Worm (Caenorhabditis elegans) whole organism, L4 larva: Measurements from ENCODE around the gene F46H5.5.

Experiments
- F26F4.8 ChIP-seq: fragments of 200-800 bp; sonication (Bioruptor generic); conservative IDR thresholded peaks from 2 replicates; pipeline ENCODE4 v1.3.6; 2022; ENCODE audit warnings: missing genetic modification characterization, missing compliant biosample characterization
- F37D6.2 ChIP-seq: sonication (generic microtip); optimal IDR thresholded peaks from 2 replicates; lab custom pipeline; 2016; ENCODE audit warnings: mild to moderate bottlenecking, missing genetic modification characterization, missing compliant biosample characterization
- R02D3.7 ChIP-seq: fragments of 150-350 bp; sonication (generic microtip); optimal IDR thresholded peaks from 3 replicates; lab custom pipeline; 2014; ENCODE audit warnings: missing biosample characterization, missing genetic modification characterization
- Y5F2A.4 ChIP-seq: fragments of 200-800 bp; sonication (Bioruptor generic); optimal IDR thresholded peaks from 2 replicates; lab custom pipeline; 2018; ENCODE audit warnings: mild to moderate bottlenecking, missing genetic modification characterization, missing compliant biosample characterization
- aha-1 ChIP-seq: fragments of 150-350 bp; peaks from one replicate; lab custom pipeline; 2014; ENCODE audit warnings: missing biosample characterization, missing genetic modification characterization
- attf-4 ChIP-seq: sonication (generic microtip); optimal IDR thresholded peaks from 3 replicates; lab custom pipeline; 2017; ENCODE audit warnings: missing biosample characterization, missing genetic modification characterization
- ceh-20 ChIP-seq: fragments of 200-800 bp; sonication (Bioruptor generic); IDR thresholded peaks from 2 replicates; pipeline ENCODE4 v1.3.6; 2022; ENCODE audit warnings: missing genetic modification reagents, missing genetic modification characterization, missing compliant biosample characterization
- ceh-28 ChIP-seq: fragments of 150-350 bp; optimal IDR thresholded peaks from 2 replicates; lab custom pipeline; 2014; ENCODE audit warnings: missing biosample characterization, missing genetic modification reagents, missing genetic modification characterization
- daf-16 ChIP-seq, 3 experiments: sonication (generic microtip); optimal IDR thresholded peaks; 2 replicates each; lab custom pipeline; 2016 to 2017; ENCODE audit warnings: missing genetic modification characterization in 3 of 3, missing genetic modification reagents in 3 of 3, mild to moderate bottlenecking in 2 of 3, missing compliant biosample characterization in 2 of 3, missing biosample characterization in 1 of 3, moderate library complexity in 1 of 3
- daf-19 ChIP-seq: fragments of 200-800 bp; sonication (Bioruptor generic); conservative IDR thresholded peaks from 2 replicates; pipeline ENCODE4 v1.3.6; 2022; ENCODE audit warnings: missing genetic modification characterization, missing compliant biosample characterization
- daf-8 ChIP-seq: fragments of 200-800 bp; sonication (Bioruptor generic); IDR thresholded peaks from 2 replicates; pipeline ENCODE4 v1.3.6; 2022; ENCODE audit warnings: missing genetic modification characterization, missing compliant biosample characterization
- dmd-6 ChIP-seq: fragments of 200-800 bp; sonication (Bioruptor generic); IDR thresholded peaks from 2 replicates; pipeline ENCODE4 v1.3.6; 2022; ENCODE audit warnings: missing genetic modification reagents, missing genetic modification characterization, missing compliant biosample characterization
- dmd-8 ChIP-seq: fragments of 200-800 bp; sonication (Bioruptor generic); IDR thresholded peaks from 2 replicates; pipeline ENCODE4 v1.3.6; 2022; ENCODE audit warnings: missing genetic modification characterization, missing compliant biosample characterization
- dmd-9 ChIP-seq: fragments of 200-800 bp; sonication (Bioruptor generic); IDR thresholded peaks from 2 replicates; pipeline ENCODE4 v1.3.6; 2022; ENCODE audit warnings: missing genetic modification reagents, missing genetic modification characterization, missing compliant biosample characterization
- duxl-1 ChIP-seq: sonication (generic microtip); optimal IDR thresholded peaks from 2 replicates; lab custom pipeline; 2016; ENCODE audit warnings: mild to moderate bottlenecking, missing genetic modification characterization, moderate library complexity, missing compliant biosample characterization; ENCODE audit not compliant: poor library complexity
- dve-1 ChIP-seq: sonication (generic microtip); optimal IDR thresholded peaks from 2 replicates; lab custom pipeline; 2017; ENCODE audit warnings: antibody characterized with exemption, mild to moderate bottlenecking, missing genetic modification characterization, missing compliant biosample characterization; ENCODE audit not compliant: insufficient read depth
- egl-43 ChIP-seq: fragments of 200-800 bp; sonication (Bioruptor generic); IDR thresholded peaks from 2 replicates; pipeline ENCODE4 v1.3.6; 2022; ENCODE audit warnings: missing genetic modification reagents, missing genetic modification characterization, missing compliant biosample characterization
- fkh-10 ChIP-seq: fragments of 150-350 bp; optimal IDR thresholded peaks from 2 replicates; lab custom pipeline; 2014; ENCODE audit warnings: missing biosample characterization, missing genetic modification reagents, missing genetic modification characterization
- hif-1 ChIP-seq, 2 experiments: sonication (generic microtip); optimal IDR thresholded peaks; 2 replicates each; lab custom pipeline; 2016 to 2017; ENCODE audit warnings: missing compliant biosample characterization in 2 of 2, missing genetic modification characterization in 2 of 2, missing genetic modification reagents in 2 of 2, missing genotype in 2 of 2, mild to moderate bottlenecking in 1 of 2
- hlh-11 ChIP-seq: fragments of 200-800 bp; sonication (Bioruptor generic); optimal IDR thresholded peaks from 2 replicates; lab custom pipeline; 2018; ENCODE audit warnings: mild to moderate bottlenecking, missing genetic modification characterization, missing compliant biosample characterization
- hlh-30 ChIP-seq: sonication (generic microtip); optimal IDR thresholded peaks from 2 replicates; lab custom pipeline; 2017; ENCODE audit warnings: antibody characterized with exemption, mild to moderate bottlenecking, missing genetic modification characterization, missing compliant biosample characterization; ENCODE audit not compliant: insufficient read depth
- hmg-1.1 ChIP-seq: fragments of 200-800 bp; sonication (Bioruptor generic); IDR thresholded peaks from 2 replicates; pipeline ENCODE4 v1.3.6; 2022; ENCODE audit warnings: missing genetic modification reagents, missing genetic modification characterization, missing compliant biosample characterization
- lim-7 ChIP-seq: fragments of 200-800 bp; sonication (Bioruptor generic); IDR thresholded peaks from 2 replicates; pipeline ENCODE4 v1.3.6; 2022; ENCODE audit warnings: missing genetic modification characterization, missing compliant biosample characterization
- lin-13 ChIP-seq: fragments of 150-350 bp; optimal IDR thresholded peaks from 2 replicates; lab custom pipeline; 2014; ENCODE audit warnings: missing biosample characterization, missing genetic modification reagents, missing genetic modification characterization
- lin-38 ChIP-seq: fragments of 200-800 bp; sonication (Bioruptor generic); IDR thresholded peaks from 2 replicates; pipeline ENCODE4 v1.3.6; 2022; ENCODE audit warnings: missing genetic modification reagents, missing genetic modification characterization, missing compliant biosample characterization
- lin-39 ChIP-seq: fragments of 150-350 bp; optimal IDR thresholded peaks from 2 replicates; lab custom pipeline; 2014; ENCODE audit warnings: missing biosample characterization, missing genetic modification reagents, missing genetic modification characterization
- lsy-2 ChIP-seq, 2 experiments: fragments of 150-350 bp in 1 of 2; sonication (generic microtip) in 1 of 2; optimal IDR thresholded peaks; 2 replicates each; lab custom pipeline; 2014 to 2017; ENCODE audit warnings: missing biosample characterization in 2 of 2, missing genetic modification characterization in 2 of 2
- madf-5 ChIP-seq, 2 experiments: fragments of 200-800 bp; sonication (Bioruptor generic); IDR thresholded peaks; 2 replicates each; pipeline ENCODE4 v1.3.6; 2022; ENCODE audit warnings: missing compliant biosample characterization in 2 of 2, missing genetic modification characterization in 2 of 2
- mep-1 ChIP-seq: fragments of 150-350 bp; sonication (generic microtip); optimal IDR thresholded peaks from 3 replicates; lab custom pipeline; 2014; ENCODE audit warnings: missing biosample characterization, missing genetic modification characterization
- mes-2 ChIP-seq: sonication (generic microtip); optimal IDR thresholded peaks from 2 replicates; lab custom pipeline; 2016; ENCODE audit warnings: missing genotype, mild to moderate bottlenecking, missing genetic modification characterization, missing compliant biosample characterization; ENCODE audit not compliant: poor library complexity, severe bottlenecking
- mxl-3 ChIP-seq: fragments of 200-800 bp; sonication (Bioruptor generic); optimal IDR thresholded peaks from 2 replicates; lab custom pipeline; 2018; ENCODE audit warnings: mild to moderate bottlenecking, missing genetic modification characterization, missing compliant biosample characterization
- nhr-11 ChIP-seq: fragments of 150-350 bp; optimal IDR thresholded peaks from 2 replicates; lab custom pipeline; 2014; ENCODE audit warnings: missing biosample characterization, missing genetic modification characterization
- nhr-111 ChIP-seq: fragments of 200-800 bp; sonication (Bioruptor generic); optimal IDR thresholded peaks from 2 replicates; lab custom pipeline; 2018; ENCODE audit warnings: mild to moderate bottlenecking, missing genetic modification characterization, missing compliant biosample characterization
- nhr-25 ChIP-seq: sonication (generic microtip); optimal IDR thresholded peaks from 2 replicates; lab custom pipeline; 2017; ENCODE audit warnings: missing genetic modification characterization, mild to moderate bottlenecking, missing compliant biosample characterization, antibody characterized with exemption, moderate library complexity, borderline replicate concordance; ENCODE audit not compliant: insufficient read depth
- nhr-41 ChIP-seq: fragments of 200-800 bp; sonication (Bioruptor generic); IDR thresholded peaks from 2 replicates; pipeline ENCODE4 v1.3.6; 2022; ENCODE audit warnings: missing genetic modification reagents, missing genetic modification characterization, missing compliant biosample characterization
- nhr-48 ChIP-seq: sonication (generic microtip); optimal IDR thresholded peaks from 2 replicates; lab custom pipeline; 2016; ENCODE audit warnings: mild to moderate bottlenecking, missing genetic modification characterization, missing compliant biosample characterization
- pha-4 ChIP-seq, 2 experiments: fragments of 150-350 bp in 1 of 2; fragments of 200-800 bp in 1 of 2; sonication (Bioruptor generic) in 1 of 2; IDR thresholded peaks in 1 of 2; optimal IDR thresholded peaks in 1 of 2; 2 replicates each; pipeline versions ENCODE4 v1.3.6 to Lab custom; 2014 to 2022; ENCODE audit warnings: missing genetic modification characterization in 2 of 2, missing genetic modification reagents in 2 of 2, missing biosample characterization in 1 of 2, missing compliant biosample characterization in 1 of 2
- php-3 ChIP-seq: fragments of 200-800 bp; sonication (Bioruptor generic); IDR thresholded peaks from 2 replicates; pipeline ENCODE4 v1.3.6; 2022; ENCODE audit warnings: missing genetic modification reagents, missing genetic modification characterization, missing compliant biosample characterization
- rbr-2 ChIP-seq: sonication (generic microtip); optimal IDR thresholded peaks from 2 replicates; lab custom pipeline; 2016; ENCODE audit warnings: missing genotype, missing genetic modification characterization, missing compliant biosample characterization
- snpc-1.2 ChIP-seq: fragments of 200-800 bp; sonication (Bioruptor generic); IDR thresholded peaks from 2 replicates; pipeline ENCODE4 v1.3.6; 2022; ENCODE audit warnings: missing genetic modification reagents, missing genetic modification characterization, missing compliant biosample characterization
- spr-1 ChIP-seq: sonication (generic microtip); optimal IDR thresholded peaks from 2 replicates; lab custom pipeline; 2016; ENCODE audit warnings: mild to moderate bottlenecking, missing genetic modification characterization, missing compliant biosample characterization
- unc-130 ChIP-seq: sonication (generic microtip); optimal IDR thresholded peaks from 2 replicates; lab custom pipeline; 2016; ENCODE audit warnings: missing genetic modification reagents, missing genetic modification characterization, missing compliant biosample characterization
- unc-39 ChIP-seq: sonication (generic microtip); optimal IDR thresholded peaks from 2 replicates; lab custom pipeline; 2017; ENCODE audit warnings: missing biosample characterization, missing genetic modification characterization
- unc-62 ChIP-seq, 3 experiments: fragments of 150-350 bp in 1 of 3; sonication (generic microtip); optimal IDR thresholded peaks in 2 of 3; peaks in 1 of 3; 1 replicate in 1 of 3; 2 replicates in 2 of 3; lab custom pipeline; 2014 to 2017; ENCODE audit warnings: missing biosample characterization in 3 of 3, missing genetic modification characterization in 3 of 3, missing genetic modification reagents in 3 of 3, missing genotype in 1 of 3
- zag-1 ChIP-seq: fragments of 150-350 bp; optimal IDR thresholded peaks from 2 replicates; lab custom pipeline; 2014; ENCODE audit warnings: missing biosample characterization, missing genetic modification characterization
- zfp-2 ChIP-seq: sonication (generic microtip); optimal IDR thresholded peaks from 2 replicates; lab custom pipeline; 2016; ENCODE audit warnings: mild to moderate bottlenecking, missing genetic modification characterization, missing compliant biosample characterization
- zip-2 ChIP-seq: fragments of 150-350 bp; optimal IDR thresholded peaks from 2 replicates; lab custom pipeline; 2014; ENCODE audit warnings: missing biosample characterization, missing genetic modification characterization
- ztf-11 ChIP-seq: fragments of 150-350 bp; optimal IDR thresholded peaks from 2 replicates; lab custom pipeline; 2014; ENCODE audit warnings: missing biosample characterization, missing genetic modification characterization

Gene F46H5.5

ce11 chrX:7256891-7257290 lies at the start of gene F46H5.5:
TSS of gene F46H5.5 (minus strand) at chrX:7256991.
- no peak for TF ChIP-seq ztf-11
- no peak for TF ChIP-seq unc-130
- TF ChIP-seq Y5F2A.4 (GFP tag; lab: Kevin White, UChicago), result no peak
- no peak for TF ChIP-seq spr-1 (tag; lab: Kevin White, UChicago)
- TF ChIP-seq fkh-10, result no peak
- no peak for TF ChIP-seq nhr-25
- no peak for TF ChIP-seq R02D3.7 (tag; lab: Kevin White, UChicago)
- TF ChIP-seq hif-1 (tag; optimal IDR thresholded peaks at IDR 0.05; lab: Kevin White, UChicago), result no peak
- no peak for TF ChIP-seq lin-13 (GFP tag; lab: Kevin White, UChicago)
- no peak for TF ChIP-seq zip-2 (tag; lab: Kevin White, UChicago)
- TF ChIP-seq nhr-111, result no peak
- no peak for TF ChIP-seq zag-1 (tag; lab: Kevin White, UChicago)
- no peak for TF ChIP-seq madf-5 (GFP tag; IDR thresholded peaks at IDR 0.05; lab: Robert Waterston, UW)
- TF ChIP-seq duxl-1 (tag; lab: Kevin White, UChicago), result no peak
- TF ChIP-seq php-3 (GFP tag; lab: Robert Waterston, UW), result no peak

ce11 chrX:7306434-7306833 lies 49.6 kb upstream of the F46H5.5 start:
- TF ChIP-seq hlh-30 (tag; lab: Kevin White, UChicago) (peak; percentile 53), egl-43 (GFP tag; lab: Robert Waterston, UW) (no peak; the same call in 1 of the 2 replicates), F26F4.8 (GFP tag; lab: Robert Waterston, UW) (no peak), zfp-2 (tag; lab: Kevin White, UChicago) (no peak), lsy-2 (tag; optimal IDR thresholded peaks at IDR 0.05; lab: Kevin White, UChicago) (peak; percentile 16 to 65), daf-16 (GFP tag; optimal IDR thresholded peaks at IDR 0.05; lab: Kevin White, UChicago) (peak in 1 of 2 experiments; percentile 49), daf-16 (tag; optimal IDR thresholded peaks at IDR 0.05; lab: Kevin White, UChicago) (peak; percentile 64), ceh-20 (GFP tag; lab: Robert Waterston, UW) (0 out of 2 replicates have a peak, but pooled peaks have one; percentile 50), daf-19 (GFP tag; lab: Robert Waterston, UW) (no peak), dmd-8 (GFP tag; lab: Robert Waterston, UW) (no peak), dmd-6 (peak; percentile 72), nhr-48 (tag; lab: Kevin White, UChicago) (no peak), lin-39 (no peak), rbr-2 (peak; percentile 49), unc-62 (GFP tag; optimal IDR thresholded peaks at IDR 0.05 in 1 of 2; lab: Kevin White, UChicago) (peak in 1 of 2 experiments; percentile 82), unc-62 (tag; optimal IDR thresholded peaks at IDR 0.05; lab: Kevin White, UChicago) (no peak), dmd-9 (GFP tag; lab: Robert Waterston, UW) (no peak), nhr-25 (peak; percentile 60), mes-2 (tag; lab: Kevin White, UChicago) (peak; percentile 53), attf-4 (no peak), hmg-1.1 (GFP tag; lab: Robert Waterston, UW) (peak; percentile 66), nhr-41 (GFP tag; lab: Robert Waterston, UW) (no peak), lim-7 (GFP tag; lab: Robert Waterston, UW) (no peak), mxl-3 (GFP tag; lab: Kevin White, UChicago) (peak; percentile 69), snpc-1.2 (no peak), dve-1 (peak; percentile 80), F37D6.2 (tag; lab: Kevin White, UChicago) (no peak), madf-5 (GFP tag; IDR thresholded peaks at IDR 0.05; lab: Robert Waterston, UW) (no peak), ceh-28 (no peak), aha-1 (tag; lab: Kevin White, UChicago) (peak; percentile 60), hlh-11 (tag; lab: Kevin White, UChicago) (peak; percentile 81), pha-4 (GFP tag; IDR thresholded peaks at IDR 0.05; lab: Robert Waterston, UW) (no peak), pha-4 (tag; optimal IDR thresholded peaks at IDR 0.05; lab: Kevin White, UChicago) (peak; percentile 17), daf-8 (GFP tag; lab: Robert Waterston, UW) (no peak), lin-38 (GFP tag; lab: Robert Waterston, UW) (no peak), unc-39 (tag; lab: Kevin White, UChicago) (no peak), nhr-11 (tag; lab: Kevin White, UChicago) (no peak), mep-1 (peak; percentile 80)
